Worm (Caenorhabditis elegans) whole organism, L4 larva: ENCODE measurements around the gene C30E1.4.
"Not testable (repeated sequence)": the region's sequence is repeated elsewhere in the genome, so short reads cannot be mapped to it uniquely, and the experiment has no call there.

Source experiments
- F26F4.8 ChIP-seq: fragments of 200-800 bp; sonication (Bioruptor generic); conservative IDR thresholded peaks from 2 replicates; pipeline ENCODE4 v1.3.6; 2022; ENCODE audit warnings: missing genetic modification characterization, missing compliant biosample characterization
- F49E8.2 ChIP-seq: sonication (generic microtip); optimal IDR thresholded peaks from 2 replicates; lab custom pipeline; 2016; ENCODE audit warnings: missing compliant biosample characterization, mild to moderate bottlenecking, missing genetic modification characterization, borderline replicate concordance
- T26A8.4 ChIP-seq: fragments of 200-800 bp; sonication (Bioruptor generic); IDR thresholded peaks from 2 replicates; pipeline ENCODE4 v1.3.6; 2022; ENCODE audit warnings: missing genetic modification characterization, missing compliant biosample characterization
- Y105C5A.15 ChIP-seq: fragments of 200-800 bp; sonication (Bioruptor generic); IDR thresholded peaks from 2 replicates; pipeline ENCODE4 v1.3.6; 2022; ENCODE audit warnings: missing genetic modification characterization, missing compliant biosample characterization
- aha-1 ChIP-seq: fragments of 150-350 bp; peaks from one replicate; lab custom pipeline; 2014; ENCODE audit warnings: missing biosample characterization, missing genetic modification characterization
- arid-1 ChIP-seq: fragments of 200-800 bp; sonication (Bioruptor generic); conservative IDR thresholded peaks from 2 replicates; pipeline ENCODE4 v1.3.6; 2022; ENCODE audit warnings: missing genetic modification reagents, missing genetic modification characterization, missing compliant biosample characterization
- attf-4 ChIP-seq: sonication (generic microtip); optimal IDR thresholded peaks from 3 replicates; lab custom pipeline; 2017; ENCODE audit warnings: missing biosample characterization, missing genetic modification characterization
- ceh-20 ChIP-seq: fragments of 200-800 bp; sonication (Bioruptor generic); IDR thresholded peaks from 2 replicates; pipeline ENCODE4 v1.3.6; 2022; ENCODE audit warnings: missing genetic modification reagents, missing genetic modification characterization, missing compliant biosample characterization
- ceh-44 ChIP-seq: fragments of 200-800 bp; sonication (Bioruptor generic); IDR thresholded peaks from 2 replicates; pipeline ENCODE4 v1.3.6; 2022; ENCODE audit warnings: missing genetic modification reagents, missing genetic modification characterization, missing compliant biosample characterization
- ceh-82 ChIP-seq: sonication (generic microtip); optimal IDR thresholded peaks from 2 replicates; lab custom pipeline; 2017; ENCODE audit warnings: missing biosample characterization, missing genetic modification characterization
- cey-2 ChIP-seq: sonication (generic microtip); optimal IDR thresholded peaks from 3 replicates; lab custom pipeline; 2017; ENCODE audit warnings: missing genetic modification characterization, mild to moderate bottlenecking, missing compliant biosample characterization, antibody characterized with exemption, borderline replicate concordance; ENCODE audit not compliant: insufficient read depth
- daf-16 ChIP-seq, 3 experiments: sonication (generic microtip); optimal IDR thresholded peaks; 2 replicates each; lab custom pipeline; 2016 to 2017; ENCODE audit warnings: missing genetic modification characterization in 3 of 3, missing genetic modification reagents in 3 of 3, mild to moderate bottlenecking in 2 of 3, missing compliant biosample characterization in 2 of 3, missing biosample characterization in 1 of 3, moderate library complexity in 1 of 3
- daf-19 ChIP-seq: fragments of 200-800 bp; sonication (Bioruptor generic); conservative IDR thresholded peaks from 2 replicates; pipeline ENCODE4 v1.3.6; 2022; ENCODE audit warnings: missing genetic modification characterization, missing compliant biosample characterization
- dmd-6 ChIP-seq: fragments of 200-800 bp; sonication (Bioruptor generic); IDR thresholded peaks from 2 replicates; pipeline ENCODE4 v1.3.6; 2022; ENCODE audit warnings: missing genetic modification reagents, missing genetic modification characterization, missing compliant biosample characterization
- dmd-8 ChIP-seq: fragments of 200-800 bp; sonication (Bioruptor generic); IDR thresholded peaks from 2 replicates; pipeline ENCODE4 v1.3.6; 2022; ENCODE audit warnings: missing genetic modification characterization, missing compliant biosample characterization
- dmd-9 ChIP-seq: fragments of 200-800 bp; sonication (Bioruptor generic); IDR thresholded peaks from 2 replicates; pipeline ENCODE4 v1.3.6; 2022; ENCODE audit warnings: missing genetic modification reagents, missing genetic modification characterization, missing compliant biosample characterization
- dpl-1 ChIP-seq: fragments of 150-350 bp; optimal IDR thresholded peaks from 2 replicates; lab custom pipeline; 2014; ENCODE audit warnings: missing biosample characterization, missing genetic modification reagents, missing genetic modification characterization
- duxl-1 ChIP-seq: sonication (generic microtip); optimal IDR thresholded peaks from 2 replicates; lab custom pipeline; 2016; ENCODE audit warnings: mild to moderate bottlenecking, missing genetic modification characterization, moderate library complexity, missing compliant biosample characterization; ENCODE audit not compliant: poor library complexity
- egl-27 ChIP-seq: sonication (generic microtip); optimal IDR thresholded peaks from 3 replicates; lab custom pipeline; 2017; ENCODE audit warnings: missing biosample characterization, missing genetic modification reagents, missing genetic modification characterization
- egl-43 ChIP-seq: fragments of 200-800 bp; sonication (Bioruptor generic); IDR thresholded peaks from 2 replicates; pipeline ENCODE4 v1.3.6; 2022; ENCODE audit warnings: missing genetic modification reagents, missing genetic modification characterization, missing compliant biosample characterization
- hif-1 ChIP-seq, 2 experiments: sonication (generic microtip); optimal IDR thresholded peaks; 2 replicates each; lab custom pipeline; 2016 to 2017; ENCODE audit warnings: missing compliant biosample characterization in 2 of 2, missing genetic modification characterization in 2 of 2, missing genetic modification reagents in 2 of 2, missing genotype in 2 of 2, mild to moderate bottlenecking in 1 of 2
- hlh-11 ChIP-seq: fragments of 200-800 bp; sonication (Bioruptor generic); optimal IDR thresholded peaks from 2 replicates; lab custom pipeline; 2018; ENCODE audit warnings: mild to moderate bottlenecking, missing genetic modification characterization, missing compliant biosample characterization
- hlh-30 ChIP-seq: sonication (generic microtip); optimal IDR thresholded peaks from 2 replicates; lab custom pipeline; 2017; ENCODE audit warnings: antibody characterized with exemption, mild to moderate bottlenecking, missing genetic modification characterization, missing compliant biosample characterization; ENCODE audit not compliant: insufficient read depth
- hmg-1.1 ChIP-seq: fragments of 200-800 bp; sonication (Bioruptor generic); IDR thresholded peaks from 2 replicates; pipeline ENCODE4 v1.3.6; 2022; ENCODE audit warnings: missing genetic modification reagents, missing genetic modification characterization, missing compliant biosample characterization
- lin-15B ChIP-seq: fragments of 150-350 bp; sonication (generic microtip); optimal IDR thresholded peaks from 3 replicates; lab custom pipeline; 2014; ENCODE audit warnings: missing biosample characterization, missing genetic modification characterization
- lin-38 ChIP-seq: fragments of 200-800 bp; sonication (Bioruptor generic); IDR thresholded peaks from 2 replicates; pipeline ENCODE4 v1.3.6; 2022; ENCODE audit warnings: missing genetic modification reagents, missing genetic modification characterization, missing compliant biosample characterization
- lsy-2 ChIP-seq, 2 experiments: fragments of 150-350 bp in 1 of 2; sonication (generic microtip) in 1 of 2; optimal IDR thresholded peaks; 2 replicates each; lab custom pipeline; 2014 to 2017; ENCODE audit warnings: missing biosample characterization in 2 of 2, missing genetic modification characterization in 2 of 2
- madf-9 ChIP-seq: fragments of 200-800 bp; sonication (Bioruptor generic); conservative IDR thresholded peaks from 2 replicates; pipeline ENCODE4 v1.3.6; 2022; ENCODE audit warnings: missing genetic modification reagents, missing genetic modification characterization, missing compliant biosample characterization
- mdl-1 ChIP-seq, 2 experiments: fragments of 150-350 bp in 1 of 2; sonication (generic microtip) in 1 of 2; optimal IDR thresholded peaks; 2 replicates each; lab custom pipeline; 2014 to 2017; ENCODE audit warnings: missing biosample characterization in 2 of 2, missing genetic modification characterization in 2 of 2
- mxl-3 ChIP-seq: fragments of 200-800 bp; sonication (Bioruptor generic); optimal IDR thresholded peaks from 2 replicates; lab custom pipeline; 2018; ENCODE audit warnings: mild to moderate bottlenecking, missing genetic modification characterization, missing compliant biosample characterization
- nhr-11 ChIP-seq: fragments of 150-350 bp; optimal IDR thresholded peaks from 2 replicates; lab custom pipeline; 2014; ENCODE audit warnings: missing biosample characterization, missing genetic modification characterization
- nhr-111 ChIP-seq: fragments of 200-800 bp; sonication (Bioruptor generic); optimal IDR thresholded peaks from 2 replicates; lab custom pipeline; 2018; ENCODE audit warnings: mild to moderate bottlenecking, missing genetic modification characterization, missing compliant biosample characterization
- nhr-28 ChIP-seq: fragments of 150-350 bp; optimal IDR thresholded peaks from 2 replicates; lab custom pipeline; 2014; ENCODE audit warnings: missing biosample characterization, missing genetic modification characterization
- nhr-41 ChIP-seq: fragments of 200-800 bp; sonication (Bioruptor generic); IDR thresholded peaks from 2 replicates; pipeline ENCODE4 v1.3.6; 2022; ENCODE audit warnings: missing genetic modification reagents, missing genetic modification characterization, missing compliant biosample characterization
- nhr-42 ChIP-seq: fragments of 200-800 bp; sonication (Bioruptor generic); IDR thresholded peaks from 2 replicates; pipeline ENCODE4 v1.3.6; 2022; ENCODE audit warnings: missing genetic modification characterization, missing compliant biosample characterization
- nhr-6 ChIP-seq: fragments of 150-350 bp; optimal IDR thresholded peaks from 2 replicates; lab custom pipeline; 2014; ENCODE audit warnings: missing biosample characterization, missing genetic modification characterization
- php-3 ChIP-seq: fragments of 200-800 bp; sonication (Bioruptor generic); IDR thresholded peaks from 2 replicates; pipeline ENCODE4 v1.3.6; 2022; ENCODE audit warnings: missing genetic modification reagents, missing genetic modification characterization, missing compliant biosample characterization
- sdz-12 ChIP-seq: fragments of 200-800 bp; sonication (Bioruptor generic); optimal IDR thresholded peaks from 2 replicates; lab custom pipeline; 2018; ENCODE audit warnings: mild to moderate bottlenecking, missing genetic modification characterization, missing compliant biosample characterization
- set-16 ChIP-seq: fragments of 200-800 bp; sonication (Bioruptor generic); IDR thresholded peaks from 2 replicates; pipeline ENCODE4 v1.3.6; 2022; ENCODE audit warnings: missing genetic modification reagents, missing genetic modification characterization, missing compliant biosample characterization
- skn-1 ChIP-seq: fragments of 150-350 bp; optimal IDR thresholded peaks from 2 replicates; lab custom pipeline; 2014; ENCODE audit warnings: missing biosample characterization, missing genetic modification characterization
- tag-97 ChIP-seq: fragments of 200-800 bp; sonication (Bioruptor generic); IDR thresholded peaks from 2 replicates; pipeline ENCODE4 v1.3.6; 2022; ENCODE audit warnings: missing genetic modification characterization, missing compliant biosample characterization
- tra-1 ChIP-seq: fragments of 200-800 bp; sonication (Bioruptor generic); IDR thresholded peaks from 2 replicates; pipeline ENCODE4 v1.3.6; 2022; ENCODE audit warnings: missing genetic modification reagents, missing genetic modification characterization, missing compliant biosample characterization
- unc-39 ChIP-seq: sonication (generic microtip); optimal IDR thresholded peaks from 2 replicates; lab custom pipeline; 2017; ENCODE audit warnings: missing biosample characterization, missing genetic modification characterization
- unc-62 ChIP-seq, 3 experiments: fragments of 150-350 bp in 1 of 3; sonication (generic microtip); optimal IDR thresholded peaks in 2 of 3; peaks in 1 of 3; 1 replicate in 1 of 3; 2 replicates in 2 of 3; lab custom pipeline; 2014 to 2017; ENCODE audit warnings: missing biosample characterization in 3 of 3, missing genetic modification characterization in 3 of 3, missing genetic modification reagents in 3 of 3, missing genotype in 1 of 3
- ztf-11 ChIP-seq: fragments of 150-350 bp; optimal IDR thresholded peaks from 2 replicates; lab custom pipeline; 2014; ENCODE audit warnings: missing biosample characterization, missing genetic modification characterization

Gene C30E1.4

DNA sequence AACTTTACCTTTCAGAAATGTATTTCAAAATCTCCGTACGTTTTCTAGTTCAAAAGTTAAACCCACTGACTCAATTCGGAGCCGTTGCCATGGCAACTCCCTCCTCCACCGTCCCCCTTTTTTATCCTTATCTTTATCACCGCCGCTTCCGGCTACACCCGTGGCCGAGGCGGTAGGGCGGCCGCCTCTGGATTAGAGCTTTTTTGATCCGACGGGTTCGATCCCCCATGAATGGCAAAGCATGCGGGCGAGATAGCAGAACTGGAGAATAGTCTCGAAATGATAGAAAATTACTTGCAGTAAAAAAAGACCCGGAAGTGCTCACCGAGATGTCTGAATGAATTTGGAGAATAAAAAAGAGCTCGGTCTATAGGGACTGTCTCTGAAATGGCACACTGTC is 30.0 kb upstream of the C30E1.4 start (continued):
- no peak for TF ChIP-seq skn-1
- TF ChIP-seq F49E8.2 (tag; lab: Kevin White, UChicago), result peak; percentile 5
- TF ChIP-seq ceh-44 (GFP tag; lab: Robert Waterston, UW), result no peak
- no peak for TF ChIP-seq nhr-6
- no peak for TF ChIP-seq lin-38
- no peak for TF ChIP-seq nhr-42 (GFP tag; lab: Robert Waterston, UW)
- TF ChIP-seq attf-4 (tag; lab: Kevin White, UChicago), result no peak
- TF ChIP-seq hlh-11 (tag; lab: Kevin White, UChicago), result no peak
- no peak for TF ChIP-seq Y105C5A.15 (GFP tag; lab: Robert Waterston, UW)
- TF ChIP-seq unc-62 (GFP tag; optimal IDR thresholded peaks at IDR 0.05 in 1 of 2; lab: Kevin White, UChicago), result no peak
- TF ChIP-seq unc-62 (tag; optimal IDR thresholded peaks at IDR 0.05; lab: Kevin White, UChicago), result no peak
- no peak for TF ChIP-seq nhr-41 (GFP tag; lab: Robert Waterston, UW)
- 0 out of 2 replicates have a peak, but pooled peaks have one; percentile 50 for TF ChIP-seq egl-43
- TF ChIP-seq ztf-11 (tag; lab: Kevin White, UChicago), result no peak
- no peak for TF ChIP-seq unc-39 (tag; lab: Kevin White, UChicago)
- no peak for TF ChIP-seq dmd-8 (GFP tag; lab: Robert Waterston, UW)
- TF ChIP-seq madf-9 (GFP tag; lab: Robert Waterston, UW), result no peak
- no peak for TF ChIP-seq lsy-2 (tag; optimal IDR thresholded peaks at IDR 0.05; lab: Kevin White, UChicago)
- no peak for TF ChIP-seq dmd-9 (GFP tag; lab: Robert Waterston, UW)
- TF ChIP-seq daf-19, result no peak
- TF ChIP-seq, all 104 proteins: peak for 6

DNA sequence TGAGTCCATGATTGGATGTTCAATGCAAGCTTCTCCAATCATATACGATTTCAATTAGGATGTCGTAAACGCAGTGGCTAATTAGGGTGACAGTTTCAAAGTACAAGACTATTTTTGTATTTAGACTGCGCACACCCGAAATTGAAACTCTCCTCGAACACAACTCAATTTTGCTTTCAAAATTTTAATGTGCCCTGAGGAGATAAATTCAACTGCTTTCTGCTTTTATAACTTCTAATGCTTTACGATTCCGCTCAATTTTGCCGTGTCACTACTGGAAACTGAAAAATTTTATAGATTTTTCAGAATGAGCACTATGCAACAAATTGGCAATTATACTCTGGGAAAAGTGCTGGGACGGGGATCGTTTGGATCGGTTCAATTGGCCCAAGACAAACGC is 29.2 kb upstream of the C30E1.4 start, which contains the start of gene F39F10.2:
Gene F39F10.2 (plus strand): TSS at position 301 of the 400 bp plus-strand sequence.
- TF ChIP-seq ztf-11 (tag; lab: Kevin White, UChicago), result no peak
- TF ChIP-seq daf-16 (GFP tag; optimal IDR thresholded peaks at IDR 0.05; lab: Kevin White, UChicago), result no peak
- TF ChIP-seq daf-16 (tag; optimal IDR thresholded peaks at IDR 0.05; lab: Kevin White, UChicago), result no peak
- no peak for TF ChIP-seq mdl-1 (tag; optimal IDR thresholded peaks at IDR 0.05; lab: Kevin White, UChicago)
- TF ChIP-seq F26F4.8 (GFP tag; lab: Robert Waterston, UW), result no peak
- no peak for TF ChIP-seq egl-27 (tag; lab: Kevin White, UChicago)
- TF ChIP-seq nhr-111, result no peak
- no peak for TF ChIP-seq php-3 (GFP tag; lab: Robert Waterston, UW)
- no peak for TF ChIP-seq dpl-1 (GFP tag; lab: Kevin White, UChicago)
- TF ChIP-seq lin-15B (tag; lab: Kevin White, UChicago), result no peak
- no peak for TF ChIP-seq T26A8.4 (GFP tag; lab: Robert Waterston, UW)
- no peak for TF ChIP-seq cey-2 (tag; lab: Kevin White, UChicago)
- no peak for TF ChIP-seq duxl-1 (tag; lab: Kevin White, UChicago)
- no peak for TF ChIP-seq ceh-82 (tag; lab: Kevin White, UChicago)
- TF ChIP-seq ceh-20 (GFP tag; lab: Robert Waterston, UW), result no peak
- TF ChIP-seq sdz-12 (GFP tag; lab: Kevin White, UChicago), result no peak
- TF ChIP-seq hlh-11 (tag; lab: Kevin White, UChicago), result no peak
- TF ChIP-seq tag-97 (GFP tag; lab: Robert Waterston, UW), result no peak
- no peak for TF ChIP-seq skn-1

DNA sequence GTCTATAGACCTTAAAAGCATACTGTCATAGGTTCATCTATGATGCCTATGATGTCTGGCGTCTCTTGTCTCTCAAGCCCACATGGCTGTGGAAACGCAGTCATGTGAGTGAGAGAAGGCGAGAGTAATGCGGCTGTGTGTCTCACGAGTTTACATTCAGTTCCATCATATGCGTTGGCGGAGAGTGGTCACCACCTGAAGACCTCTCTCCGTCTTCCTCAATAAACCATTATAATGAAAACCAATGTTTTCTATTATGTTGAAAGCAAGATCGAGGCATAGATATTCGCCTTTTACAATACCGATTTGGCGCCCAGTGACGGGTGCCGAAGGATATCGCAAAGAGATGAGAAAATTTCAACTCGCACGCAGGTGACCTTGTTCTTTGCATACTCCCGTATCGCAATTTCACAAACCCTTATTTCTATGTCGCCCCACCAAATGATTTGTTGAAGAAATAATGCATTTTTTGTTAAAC is 21.8 kb upstream of the C30E1.4 start:
- TF ChIP-seq aha-1 (tag; lab: Kevin White, UChicago) (peak; percentile 53), set-16 (GFP tag; lab: Robert Waterston, UW) (peak; percentile 41; the same call in 1 of the 2 replicates), hlh-30 (tag; lab: Kevin White, UChicago) (peak; percentile 96), mxl-3 (GFP tag; lab: Kevin White, UChicago) (peak; percentile 79), hmg-1.1 (GFP tag; lab: Robert Waterston, UW) (peak; percentile 77), nhr-11 (tag; lab: Kevin White, UChicago) (peak; percentile 18), T26A8.4 (GFP tag; lab: Robert Waterston, UW) (0 out of 2 replicates have a peak, but pooled peaks have one; percentile 31), unc-62 (GFP tag; optimal IDR thresholded peaks at IDR 0.05 in 1 of 2; lab: Kevin White, UChicago) (peak in 1 of 2 experiments; percentile 90), tra-1 (GFP tag; lab: Robert Waterston, UW) (peak; percentile 54; the same call in 1 of the 2 replicates), arid-1 (GFP tag; lab: Robert Waterston, UW) (0 out of 2 replicates have a peak, but pooled peaks have one; percentile 27), dmd-6 (peak; percentile 79), hif-1 (tag; optimal IDR thresholded peaks at IDR 0.05; lab: Kevin White, UChicago) (peak in 1 of 2 experiments; percentile 1), ceh-20 (GFP tag; lab: Robert Waterston, UW) (0 out of 2 replicates have a peak, but pooled peaks have one; percentile 14), nhr-28 (peak; percentile 67), php-3 (GFP tag; lab: Robert Waterston, UW) (0 out of 2 replicates have a peak, but pooled peaks have one; percentile 10), egl-43 (0 out of 2 replicates have a peak, but pooled peaks have one; percentile 28)
- TF ChIP-seq unc-62 (tag; optimal IDR thresholded peaks at IDR 0.05; lab: Kevin White, UChicago), result not testable (repeated sequence)
